Fruit fly (Drosophila melanogaster) whole organism, adult: Measurements from ENCODE around the gene Obp22a.

Experiments
- CG11617 ChIP-seq: fragments of 200-800 bp; sonication (Bioruptor generic); optimal IDR thresholded peaks from 2 replicates; lab custom pipeline; 2017; ENCODE audit warnings: mild to moderate bottlenecking, missing biosample characterization, missing genetic modification reagents, missing genetic modification characterization
- CG12768 ChIP-seq: fragments of 200-800 bp; sonication (Bioruptor generic); optimal IDR thresholded peaks from 2 replicates; lab custom pipeline; 2017; ENCODE audit warnings: missing biosample characterization, missing genetic modification characterization, mild to moderate bottlenecking, moderate library complexity, missing genetic modification reagents
- CG14711 ChIP-seq: fragments of 200-800 bp; sonication (Bioruptor generic); optimal IDR thresholded peaks from 2 replicates; lab custom pipeline; 2018; ENCODE audit warnings: missing biosample characterization, mild to moderate bottlenecking, missing genetic modification characterization, moderate library complexity
- CG1620 ChIP-seq: fragments of 200-800 bp; sonication (Bioruptor generic); optimal IDR thresholded peaks from 2 replicates; lab custom pipeline; 2016; ENCODE audit warnings: missing biosample characterization, missing genetic modification characterization
- CG33017 ChIP-seq: fragments of 200-800 bp; sonication (Bioruptor generic); optimal IDR thresholded peaks from 2 replicates; lab custom pipeline; 2018; ENCODE audit warnings: missing biosample characterization, mild to moderate bottlenecking, missing genetic modification characterization, moderate library complexity
- CG5204 ChIP-seq: fragments of 200-800 bp; sonication (Bioruptor generic); optimal IDR thresholded peaks from 2 replicates; lab custom pipeline; 2016; ENCODE audit warnings: missing biosample characterization, missing genetic modification characterization
- CG7045 ChIP-seq: fragments of 200-800 bp; sonication (Bioruptor generic); optimal IDR thresholded peaks from 2 replicates; lab custom pipeline; 2017; ENCODE audit warnings: missing biosample characterization, mild to moderate bottlenecking, missing genetic modification characterization
- CG7101 ChIP-seq: fragments of 200-800 bp; sonication (Bioruptor generic); optimal IDR thresholded peaks from 2 replicates; lab custom pipeline; 2018; ENCODE audit warnings: missing biosample characterization, mild to moderate bottlenecking, missing genetic modification characterization, moderate library complexity
- Clk ChIP-seq: fragments of 200-800 bp; sonication (Bioruptor generic); optimal IDR thresholded peaks from 2 replicates; lab custom pipeline; 2017; ENCODE audit warnings: missing biosample characterization, missing genetic modification characterization
- Crg-1 ChIP-seq: fragments of 200-800 bp; sonication (Bioruptor generic); optimal IDR thresholded peaks from 2 replicates; lab custom pipeline; 2016; ENCODE audit warnings: missing biosample characterization, missing genetic modification characterization
- Hr96 ChIP-seq: fragments of 200-800 bp; sonication (Bioruptor generic); optimal IDR thresholded peaks from 2 replicates; lab custom pipeline; 2016; ENCODE audit warnings: missing biosample characterization, missing genetic modification characterization
- Mnt ChIP-seq: fragments of 200-800 bp; sonication (Bioruptor generic); optimal IDR thresholded peaks from 2 replicates; lab custom pipeline; 2016; ENCODE audit warnings: missing biosample characterization, mild to moderate bottlenecking, missing genetic modification characterization
- bab1 ChIP-seq: fragments of 200-800 bp; sonication (Bioruptor generic); optimal IDR thresholded peaks from 3 replicates; lab custom pipeline; 2019; ENCODE audit warnings: missing biosample characterization, mild to moderate bottlenecking, missing genetic modification characterization, moderate library complexity
- cic ChIP-seq: fragments of 200-800 bp; sonication (Bioruptor generic); optimal IDR thresholded peaks from 2 replicates; lab custom pipeline; 2017; ENCODE audit warnings: missing biosample characterization, mild to moderate bottlenecking, missing genetic modification characterization, moderate library complexity
- cnc ChIP-seq, 2 experiments: fragments of >200 bp; optimal IDR thresholded peaks; 2 replicates each; lab custom pipeline; 2017
- kay ChIP-seq: fragments of 200-800 bp; sonication (Bioruptor generic); peaks from one replicate; lab custom pipeline; 2016; ENCODE audit warnings: missing biosample characterization, missing genetic modification characterization, borderline replicate concordance
- ovo ChIP-seq: fragments of 200-800 bp; sonication (Bioruptor generic); optimal IDR thresholded peaks from 2 replicates; lab custom pipeline; 2016; ENCODE audit warnings: missing biosample characterization, missing genetic modification characterization
- pad ChIP-seq: fragments of 200-800 bp; sonication (Bioruptor generic); optimal IDR thresholded peaks from 3 replicates; lab custom pipeline; 2017; ENCODE audit warnings: missing biosample characterization, missing genetic modification characterization, mild to moderate bottlenecking, moderate library complexity, missing genetic modification reagents
- tj ChIP-seq: fragments of 200-800 bp; sonication (Bioruptor generic); optimal IDR thresholded peaks from 3 replicates; lab custom pipeline; 2017; ENCODE audit warnings: missing biosample characterization, mild to moderate bottlenecking, missing genetic modification characterization, moderate library complexity
- toe ChIP-seq: fragments of 200-800 bp; sonication (Bioruptor generic); optimal IDR thresholded peaks from 2 replicates; lab custom pipeline; 2016; ENCODE audit warnings: missing biosample characterization, missing genetic modification characterization

The Obp22a gene

DNA sequence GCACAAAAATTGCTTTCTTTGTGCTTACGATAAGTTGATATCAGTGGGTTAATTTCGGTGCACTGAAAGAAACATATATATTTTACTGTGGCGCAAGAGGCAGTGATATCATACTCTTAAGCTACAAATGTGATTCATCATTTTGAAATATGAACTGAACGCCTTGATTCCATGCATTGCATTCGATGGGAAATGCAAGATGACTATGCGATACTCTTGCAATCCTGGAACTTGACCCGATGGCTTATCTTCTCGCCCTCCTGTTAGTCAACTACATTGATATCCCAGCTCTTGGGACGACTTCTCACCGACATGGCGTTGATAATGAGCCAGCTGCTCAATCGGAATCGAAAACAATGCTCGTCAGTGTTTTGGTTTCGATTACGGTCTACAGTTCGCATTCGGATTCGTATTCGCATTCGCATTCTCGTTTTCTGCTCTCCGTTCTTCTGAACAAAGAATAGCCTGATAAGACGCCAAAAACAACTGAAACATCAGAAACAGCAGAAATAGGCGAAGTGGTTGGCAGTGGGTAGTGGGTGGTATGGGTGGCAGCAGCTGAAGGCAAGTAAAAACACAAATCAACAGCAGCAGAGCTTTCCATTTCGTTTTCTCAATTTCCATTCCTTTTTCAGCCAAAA, 2.6 kb downstream of the Obp22a start:
- TF ChIP-seq CG12768 (GFP tag; lab: Kevin White, UChicago) (no peak), bab1 (GFP tag; lab: Kevin White, UChicago) (peak; percentile 25), tj (GFP tag; lab: Kevin White, UChicago) (peak; percentile 32), cnc (optimal IDR thresholded peaks at IDR 0.05; lab: Kevin White, UChicago) (peak in 1 of 2 experiments; percentile 25)

DNA sequence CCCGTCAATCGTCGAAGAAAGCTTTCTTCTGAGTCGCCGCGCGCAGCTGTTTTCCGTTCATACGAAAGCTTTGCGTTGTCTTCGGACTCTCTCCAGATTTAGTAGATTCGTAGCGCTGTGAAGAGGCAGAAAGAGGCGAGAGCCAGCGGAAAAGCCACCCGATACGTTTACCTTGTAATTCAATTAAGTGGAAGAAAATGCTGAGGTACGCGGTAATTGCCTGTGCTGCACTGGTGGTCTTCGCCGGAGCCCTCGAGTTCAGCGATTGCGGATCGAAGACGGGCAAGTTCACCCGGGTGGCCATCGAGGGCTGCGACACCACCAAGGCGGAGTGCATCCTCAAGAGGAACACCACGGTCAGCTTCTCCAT, 3.8 kb downstream of the Obp22a start, which contains the start of gene Npc2a:
TSS of gene Npc2a (plus strand) at position 99 of the 370 bp plus-strand sequence.
- TF ChIP-seq pad (GFP tag; lab: Kevin White, UChicago) (no peak), tj (GFP tag; lab: Kevin White, UChicago) (peak; percentile 98), bab1 (GFP tag; lab: Kevin White, UChicago) (peak; percentile 56)

DNA sequence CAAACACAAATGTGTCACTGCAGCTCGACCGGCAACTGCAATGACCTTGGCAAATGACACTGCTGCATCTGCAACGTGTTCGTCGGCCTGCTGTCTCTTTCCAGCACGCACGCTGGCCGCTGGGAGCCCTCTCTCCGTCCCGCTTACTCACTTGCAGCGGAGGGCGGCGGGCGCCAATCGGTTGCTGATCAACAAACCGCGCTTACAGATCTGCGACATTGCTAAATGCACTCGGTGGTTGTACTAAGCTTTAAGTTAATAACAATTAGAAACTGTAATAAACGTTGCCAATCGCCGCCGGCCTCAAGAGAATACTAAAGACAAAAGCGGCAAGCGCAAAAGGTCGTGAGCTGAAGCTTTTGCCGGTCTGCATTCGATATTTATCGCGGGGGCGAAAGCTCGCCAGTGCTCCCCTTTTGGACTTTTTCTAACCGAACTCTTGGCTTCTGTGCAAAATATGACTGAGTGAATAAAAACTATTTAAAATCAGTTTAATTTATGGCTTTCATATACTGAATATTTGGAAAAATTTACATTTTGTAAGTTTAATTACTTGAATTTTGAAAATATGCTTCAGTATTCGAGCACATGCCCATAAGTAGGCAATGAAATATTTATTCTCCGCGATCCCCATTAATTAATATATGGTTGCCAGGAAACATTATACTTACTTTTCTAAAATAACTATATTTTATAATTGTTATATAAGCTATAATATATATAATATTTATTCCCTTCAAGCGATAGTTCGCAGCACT, 4.3 kb downstream of the Obp22a start, which contains the start of gene Got2:
TSS of gene Got2 (minus strand) at position 325 of the 758 bp plus-strand sequence.
- TF ChIP-seq Mnt = peak; percentile 93
- TF ChIP-seq kay (GFP tag; lab: Kevin White, UChicago) = no peak
- TF ChIP-seq CG12768 (GFP tag; lab: Kevin White, UChicago) = peak; percentile 36
- peak; percentile 35 for TF ChIP-seq CG11617 (GFP tag; lab: Kevin White, UChicago)
- no peak for TF ChIP-seq Crg-1
- TF ChIP-seq CG7045 = no peak
- TF ChIP-seq CG1620 (GFP tag; lab: Kevin White, UChicago) = no peak
- no peak for TF ChIP-seq ovo (GFP tag; lab: Kevin White, UChicago)
- peak; percentile 79 for TF ChIP-seq tj (GFP tag; lab: Kevin White, UChicago)
- TF ChIP-seq cic (GFP tag; lab: Kevin White, UChicago) = peak; percentile 83
- TF ChIP-seq bab1 (GFP tag; lab: Kevin White, UChicago) = peak; percentile 13
- peak; percentile 35 for TF ChIP-seq CG33017 (tag; lab: Kevin White, UChicago)
- peak; percentile 16 for TF ChIP-seq toe (GFP tag; lab: Kevin White, UChicago)
- TF ChIP-seq pad (GFP tag; lab: Kevin White, UChicago) = no peak
- TF ChIP-seq CG7101 (tag; lab: Kevin White, UChicago) = peak; percentile 50
- no peak for TF ChIP-seq cnc (optimal IDR thresholded peaks at IDR 0.05; lab: Kevin White, UChicago)
- no peak for TF ChIP-seq CG5204 (GFP tag; lab: Kevin White, UChicago)
- no peak for TF ChIP-seq Hr96
- no peak for TF ChIP-seq Clk
- TF ChIP-seq CG14711 (tag; lab: Kevin White, UChicago) = no peak

DNA sequence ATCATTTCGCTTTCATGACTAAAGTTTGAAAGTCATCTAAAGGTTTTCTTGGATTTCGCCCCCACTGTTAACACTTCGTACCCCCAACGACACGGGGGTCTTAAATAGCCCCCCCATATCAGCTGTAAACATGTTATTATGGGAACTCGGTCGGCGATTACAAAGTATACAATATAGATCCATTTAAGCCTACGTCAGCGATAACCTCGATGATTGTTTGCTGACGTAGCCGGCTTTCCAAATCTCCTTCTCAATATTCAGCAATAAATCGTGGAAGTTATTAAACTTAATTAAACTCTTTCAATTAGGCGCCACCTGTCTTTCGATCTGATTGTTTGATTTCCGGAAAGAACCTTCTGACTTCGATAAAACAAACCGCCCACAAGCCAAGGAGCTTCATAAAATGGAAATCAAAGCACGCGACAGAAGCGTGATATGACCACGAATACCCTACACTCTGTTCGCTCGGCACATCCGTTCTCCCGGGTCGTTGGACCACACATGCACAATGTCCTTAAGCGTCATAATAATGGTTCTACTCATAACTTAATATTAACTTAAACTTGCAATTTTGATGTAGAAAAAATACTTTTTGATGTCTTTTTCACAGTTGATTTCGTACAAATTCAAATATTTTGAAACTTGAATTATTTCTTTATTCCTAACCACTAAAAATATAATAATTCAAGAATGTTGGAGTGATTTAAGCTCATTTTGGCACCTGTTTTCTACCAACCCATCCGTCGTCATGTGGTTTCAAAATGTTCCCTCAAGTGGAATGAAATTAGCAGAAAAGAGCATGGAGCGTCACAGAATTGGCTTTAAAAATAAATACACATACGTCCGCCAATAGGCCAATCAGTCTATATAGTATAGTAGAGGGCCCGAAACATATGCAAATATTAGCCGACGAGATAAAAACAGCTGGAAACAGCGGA, 5.3 kb downstream of the Obp22a start:
- TF ChIP-seq tj (GFP tag; lab: Kevin White, UChicago) (peak; percentile 98), pad (GFP tag; lab: Kevin White, UChicago) (no peak), ovo (GFP tag; lab: Kevin White, UChicago) (no peak), bab1 (GFP tag; lab: Kevin White, UChicago) (peak; percentile 7), Clk (peak; percentile 21), CG11617 (GFP tag; lab: Kevin White, UChicago) (peak; percentile 68), CG33017 (tag; lab: Kevin White, UChicago) (no peak), CG14711 (tag; lab: Kevin White, UChicago) (peak; percentile 30), CG1620 (GFP tag; lab: Kevin White, UChicago) (no peak), CG7045 (peak; percentile 59), CG5204 (GFP tag; lab: Kevin White, UChicago) (no peak), cic (GFP tag; lab: Kevin White, UChicago) (peak; percentile 71), CG7101 (tag; lab: Kevin White, UChicago) (peak; percentile 40), Crg-1 (no peak), Hr96 (peak; percentile 59), Mnt (peak; percentile 15), CG12768 (GFP tag; lab: Kevin White, UChicago) (no peak), cnc (optimal IDR thresholded peaks at IDR 0.05; lab: Kevin White, UChicago) (no peak), toe (GFP tag; lab: Kevin White, UChicago) (peak; percentile 41), kay (GFP tag; lab: Kevin White, UChicago) (peak; percentile 92)

DNA sequence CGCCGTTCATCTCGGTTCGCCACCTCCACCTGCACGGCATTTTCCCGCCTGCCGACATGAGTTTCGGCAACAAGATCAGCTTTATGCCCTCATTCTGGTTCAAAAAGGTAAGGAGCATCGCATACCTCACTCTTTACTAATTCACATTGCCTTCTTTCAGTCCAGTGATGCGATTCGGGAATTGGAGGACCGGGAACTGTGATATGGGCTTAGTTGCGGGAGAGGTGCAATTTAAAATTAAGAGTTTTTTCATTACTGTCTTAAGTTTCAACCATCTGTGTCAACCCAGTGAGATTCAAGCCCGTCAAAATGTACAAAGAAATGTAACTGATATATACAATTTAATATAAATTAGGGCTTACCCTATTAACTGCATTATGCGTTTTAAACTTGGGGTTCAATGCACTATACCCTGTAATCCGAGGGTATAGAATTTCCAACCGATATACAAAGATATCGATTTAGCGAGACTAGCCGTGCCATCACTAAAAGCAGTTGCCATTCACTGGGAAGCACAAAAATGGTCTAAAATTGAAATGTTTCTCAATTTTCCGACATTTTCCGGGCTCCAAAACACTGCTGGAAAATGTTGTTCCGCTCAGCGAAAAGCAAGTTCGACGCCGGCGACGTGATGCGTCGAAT, 10.1 kb downstream of the Obp22a start, which contains the start of gene CG7289:
TSS of gene CG7289 (plus strand) at position 492 of the 642 bp plus-strand sequence.
- TF ChIP-seq CG12768 (GFP tag; lab: Kevin White, UChicago) = peak; percentile 13
- no peak for TF ChIP-seq Clk
- no peak for TF ChIP-seq ovo (GFP tag; lab: Kevin White, UChicago)
- no peak for TF ChIP-seq CG33017 (tag; lab: Kevin White, UChicago)
- no peak for TF ChIP-seq CG11617 (GFP tag; lab: Kevin White, UChicago)
- peak; percentile 29 for TF ChIP-seq Mnt
- peak; percentile 0 for TF ChIP-seq CG14711 (tag; lab: Kevin White, UChicago)
- TF ChIP-seq CG7101 (tag; lab: Kevin White, UChicago) = peak; percentile 18
- no peak for TF ChIP-seq cnc (optimal IDR thresholded peaks at IDR 0.05; lab: Kevin White, UChicago)
- TF ChIP-seq bab1 (GFP tag; lab: Kevin White, UChicago) = no peak
- TF ChIP-seq toe (GFP tag; lab: Kevin White, UChicago) = peak; percentile 58
